Fruit fly (Drosophila melanogaster) whole organism, wandering third instar larva: Measurements from ENCODE around the gene CG12885.

Source experiments
- Abd-B ChIP-seq: fragments of >200 bp; optimal IDR thresholded peaks from 2 replicates; lab custom pipeline; 2017; ENCODE audit warnings: missing biosample characterization, missing genetic modification characterization
- CG32264 ChIP-seq: fragments of 200-800 bp; sonication (Bioruptor generic); optimal IDR thresholded peaks from 2 replicates; lab custom pipeline; 2016; ENCODE audit warnings: missing biosample characterization, missing genetic modification characterization
- CG9705 ChIP-seq: fragments of 200-800 bp; sonication (Bioruptor generic); optimal IDR thresholded peaks from 2 replicates; lab custom pipeline; 2018; ENCODE audit warnings: missing biosample characterization, mild to moderate bottlenecking, missing genetic modification characterization
- CrebA ChIP-seq: fragments of 200-800 bp; sonication (Bioruptor generic); optimal IDR thresholded peaks from 2 replicates; lab custom pipeline; 2016; ENCODE audit warnings: missing biosample characterization, mild to moderate bottlenecking, missing genetic modification characterization, borderline replicate concordance
- Dfd ChIP-seq: fragments of >200 bp; optimal IDR thresholded peaks from 2 replicates; lab custom pipeline; 2017; ENCODE audit warnings: missing biosample characterization, missing genetic modification characterization
- Dif ChIP-seq: fragments of 200-275, 200-300 bp; sonication (Bioruptor generic); optimal IDR thresholded peaks from 2 replicates; lab custom pipeline; 2018; ENCODE audit warnings: missing biosample characterization, missing genetic modification characterization; ENCODE audit not compliant: partially characterized antibody
- GATAd ChIP-seq: sonication (Bioruptor generic); optimal IDR thresholded peaks from 2 replicates; lab custom pipeline; 2016; ENCODE audit warnings: missing biosample characterization, missing genetic modification characterization
- HLH106 ChIP-seq: fragments of 200-800 bp; optimal IDR thresholded peaks from 3 replicates; lab custom pipeline; 2019; ENCODE audit warnings: missing biosample characterization, mild to moderate bottlenecking, missing genetic modification characterization, moderate library complexity
- Hnf4 ChIP-seq: fragments of 200-800 bp; sonication (Bioruptor generic); optimal IDR thresholded peaks from 2 replicates; lab custom pipeline; 2016; ENCODE audit warnings: missing biosample characterization, mild to moderate bottlenecking, missing genetic modification characterization
- Hr78 ChIP-seq: fragments of >200 bp; optimal IDR thresholded peaks from 2 replicates; lab custom pipeline; 2017; ENCODE audit warnings: missing biosample characterization, missing genetic modification characterization
- Hr83 ChIP-seq: fragments of 200-300 bp; sonication (Bioruptor generic); optimal IDR thresholded peaks from 2 replicates; lab custom pipeline; 2016; ENCODE audit warnings: missing biosample characterization, mild to moderate bottlenecking, missing genetic modification characterization, moderate library complexity; ENCODE audit not compliant: poor library complexity, severe bottlenecking
- Jra ChIP-seq: sonication (Bioruptor generic); optimal IDR thresholded peaks from 2 replicates; lab custom pipeline; 2016; ENCODE audit warnings: missing biosample characterization, missing genetic modification characterization
- Mio ChIP-seq: sonication (Bioruptor generic); optimal IDR thresholded peaks from 2 replicates; lab custom pipeline; 2016; ENCODE audit warnings: missing biosample characterization, missing genetic modification characterization
- Myc ChIP-seq: fragments of >200 bp; optimal IDR thresholded peaks from 2 replicates; lab custom pipeline; 2017
- N ChIP-seq: fragments of >200 bp; optimal IDR thresholded peaks from 2 replicates; lab custom pipeline; 2018; ENCODE audit warnings: missing biosample characterization, missing external identifiers, missing genetic modification characterization
- OdsH ChIP-seq: fragments of 200-800 bp; sonication (Bioruptor generic); optimal IDR thresholded peaks from 2 replicates; lab custom pipeline; 2016; ENCODE audit warnings: missing biosample characterization, mild to moderate bottlenecking, missing genetic modification characterization
- Rel ChIP-seq, 2 experiments: fragments of 200-800 bp; sonication (Bioruptor generic) in 1 of 2; optimal IDR thresholded peaks; 2 replicates in 1 of 2; 3 replicates in 1 of 2; lab custom pipeline; 2016 to 2019; ENCODE audit warnings: mild to moderate bottlenecking in 2 of 2, missing biosample characterization in 2 of 2, missing genetic modification characterization in 2 of 2, moderate library complexity in 1 of 2
- Sp1 ChIP-seq: fragments of 200-800 bp; sonication (Bioruptor generic); optimal IDR thresholded peaks from 3 replicates; lab custom pipeline; 2019; ENCODE audit warnings: missing biosample characterization, mild to moderate bottlenecking, missing genetic modification characterization, moderate library complexity
- Vsx2 ChIP-seq: fragments of 200-300, 225-300 bp; sonication (Bioruptor generic); optimal IDR thresholded peaks from 2 replicates; lab custom pipeline; 2018; ENCODE audit warnings: missing biosample characterization, missing genetic modification characterization; ENCODE audit not compliant: partially characterized antibody
- br ChIP-seq: fragments of 200-800 bp; sonication (Bioruptor generic); optimal IDR thresholded peaks from 2 replicates; lab custom pipeline; 2016; ENCODE audit warnings: missing biosample characterization, missing genetic modification characterization
- brk ChIP-seq: fragments of 200-800 bp; sonication (Bioruptor generic); optimal IDR thresholded peaks from 2 replicates; lab custom pipeline; 2016; ENCODE audit warnings: missing biosample characterization, mild to moderate bottlenecking, missing genetic modification characterization
- dl ChIP-seq, 2 experiments: fragments of 175-275, 200-275 bp in 1 of 2; fragments of 200-275 bp in 1 of 2; sonication (Bioruptor generic); optimal IDR thresholded peaks; lab custom pipeline; 2018; ENCODE audit warnings: mild to moderate bottlenecking in 2 of 2, missing biosample characterization in 2 of 2, missing genetic modification characterization in 2 of 2, moderate library complexity in 2 of 2; ENCODE audit not compliant: partially characterized antibody in 2 of 2, insufficient read depth in 1 of 2
- dmrt93B ChIP-seq: fragments of 200-800 bp; sonication (Bioruptor generic); optimal IDR thresholded peaks from 2 replicates; lab custom pipeline; 2018; ENCODE audit warnings: missing biosample characterization, mild to moderate bottlenecking, missing genetic modification characterization
- dsf ChIP-seq: sonication (Bioruptor generic); optimal IDR thresholded peaks from 2 replicates; lab custom pipeline; 2016; ENCODE audit warnings: missing biosample characterization, missing genetic modification characterization, borderline replicate concordance
- ey ChIP-seq: fragments of 200-800 bp; sonication (Bioruptor generic); optimal IDR thresholded peaks from 2 replicates; lab custom pipeline; 2016; ENCODE audit warnings: missing biosample characterization, missing genetic modification characterization
- foxo ChIP-seq, 2 experiments: fragments of 200-800 bp; sonication (Bioruptor generic); optimal IDR thresholded peaks; 2 replicates in 1 of 2; 3 replicates in 1 of 2; lab custom pipeline; 2016 to 2017; ENCODE audit warnings: missing biosample characterization in 2 of 2, missing genetic modification characterization in 2 of 2
- fru ChIP-seq: fragments of 200-800 bp; sonication (Bioruptor generic); optimal IDR thresholded peaks from 3 replicates; lab custom pipeline; 2016; ENCODE audit warnings: missing biosample characterization, mild to moderate bottlenecking, missing genetic modification characterization
- h ChIP-seq: fragments of 200-800 bp; sonication (Bioruptor generic); optimal IDR thresholded peaks from 3 replicates; lab custom pipeline; 2016; ENCODE audit warnings: missing biosample characterization, mild to moderate bottlenecking, missing genetic modification characterization
- jim ChIP-seq: fragments of 175-275, 200-325 bp; sonication (Bioruptor generic); optimal IDR thresholded peaks from 2 replicates; lab custom pipeline; 2016; ENCODE audit warnings: missing biosample characterization, mild to moderate bottlenecking, missing genetic modification characterization
- lola ChIP-seq: fragments of >200 bp; optimal IDR thresholded peaks from 2 replicates; lab custom pipeline; 2017; ENCODE audit warnings: missing biosample characterization, missing genetic modification characterization
- pan ChIP-seq: fragments of >200 bp; optimal IDR thresholded peaks from 2 replicates; lab custom pipeline; 2017
- psq ChIP-seq: fragments of 200-800 bp; sonication (Bioruptor generic); optimal IDR thresholded peaks from 3 replicates; lab custom pipeline; 2017; ENCODE audit warnings: missing biosample characterization, mild to moderate bottlenecking, missing genetic modification characterization, moderate library complexity
- rgr ChIP-seq: fragments of 200-800 bp; sonication (Bioruptor generic); optimal IDR thresholded peaks from 3 replicates; lab custom pipeline; 2016; ENCODE audit warnings: missing biosample characterization, mild to moderate bottlenecking, missing genetic modification characterization
- sage ChIP-seq: fragments of 200-800 bp; sonication (Bioruptor generic); optimal IDR thresholded peaks from 2 replicates; lab custom pipeline; 2016; ENCODE audit warnings: missing biosample characterization, mild to moderate bottlenecking, missing genetic modification characterization
- sv ChIP-seq: fragments of 200-800 bp; sonication (Bioruptor generic); optimal IDR thresholded peaks from 3 replicates; lab custom pipeline; 2016; ENCODE audit warnings: missing biosample characterization, missing genetic modification characterization
- tai ChIP-seq: sonication (Bioruptor generic); optimal IDR thresholded peaks from 2 replicates; lab custom pipeline; 2016; ENCODE audit warnings: missing biosample characterization, missing genetic modification characterization
- usp ChIP-seq: fragments of >200 bp; optimal IDR thresholded peaks from 2 replicates; lab custom pipeline; 2017; ENCODE audit warnings: missing biosample characterization, missing genetic modification characterization
- woc ChIP-seq: sonication (Bioruptor generic); optimal IDR thresholded peaks from 2 replicates; lab custom pipeline; 2016; ENCODE audit warnings: missing biosample characterization, mild to moderate bottlenecking, missing genetic modification characterization

The CG12885 gene

dm6 chr3R:27579422-27579821, 58.8 kb downstream of the CG12885 start:
- no peak for TF ChIP-seq jim (GFP tag; lab: Kevin White, UChicago)
- TF ChIP-seq psq (GFP tag; lab: Kevin White, UChicago): no peak
- no peak for TF ChIP-seq Mio (GFP tag; lab: Kevin White, UChicago)
- TF ChIP-seq tai (GFP tag; lab: Kevin White, UChicago): no peak
- TF ChIP-seq Dif (GFP tag; lab: Kevin White, UChicago): no peak
- no peak for TF ChIP-seq Dfd (GFP tag; lab: Kevin White, UChicago)
- TF ChIP-seq dl (GFP tag; optimal IDR thresholded peaks at IDR 0.05; lab: Kevin White, UChicago; ENCODE audit: insufficient read depth in 1 of 2, partially characterized antibody in 2 of 2): no peak
- no peak for TF ChIP-seq rgr (GFP tag; lab: Kevin White, UChicago)

dm6 chr3R:27580274-27581011, 59.8 kb downstream of the CG12885 start:
- TF ChIP-seq dmrt93B (no peak), Rel (GFP tag; optimal IDR thresholded peaks at IDR 0.05; lab: Kevin White, UChicago) (no peak), Rel (tag; optimal IDR thresholded peaks at IDR 0.05; lab: Kevin White, UChicago) (peak; percentile 14), Dif (GFP tag; lab: Kevin White, UChicago) (peak; percentile 54), Sp1 (GFP tag; lab: Kevin White, UChicago) (no peak), brk (peak; percentile 20), OdsH (GFP tag; lab: Kevin White, UChicago) (no peak), Hr83 (GFP tag; lab: Kevin White, UChicago) (peak; percentile 40), psq (GFP tag; lab: Kevin White, UChicago) (peak; percentile 72)

dm6 chr3R:27581263-27581868, 60.7 kb downstream of the CG12885 start:
- TF ChIP-seq jim (GFP tag; lab: Kevin White, UChicago) (no peak), rgr (GFP tag; lab: Kevin White, UChicago) (peak; percentile 83), GATAd (GFP tag; lab: Kevin White, UChicago) (no peak), Dif (GFP tag; lab: Kevin White, UChicago) (peak; percentile 39), N (GFP tag; lab: Kevin White, UChicago) (no peak), usp (GFP tag; lab: Kevin White, UChicago) (no peak), pan (lab: Kevin White, UChicago) (no peak), dl (GFP tag; optimal IDR thresholded peaks at IDR 0.05; lab: Kevin White, UChicago; ENCODE audit: insufficient read depth in 1 of 2, partially characterized antibody in 2 of 2) (no peak), foxo (GFP tag; optimal IDR thresholded peaks at IDR 0.05; lab: Kevin White, UChicago) (peak; percentile 73 to 78), Jra (GFP tag; lab: Kevin White, UChicago) (peak; percentile 71), Hnf4 (peak; percentile 55), Mio (GFP tag; lab: Kevin White, UChicago) (no peak), h (GFP tag; lab: Kevin White, UChicago) (peak; percentile 82), ey (GFP tag; lab: Kevin White, UChicago) (peak; percentile 74), lola (GFP tag; lab: Kevin White, UChicago) (no peak), brk (no peak), Rel (GFP tag; optimal IDR thresholded peaks at IDR 0.05; lab: Kevin White, UChicago) (peak; percentile 8), Rel (tag; optimal IDR thresholded peaks at IDR 0.05; lab: Kevin White, UChicago) (peak; percentile 78), CrebA (GFP tag; lab: Kevin White, UChicago) (no peak), fru (peak; percentile 80), Vsx2 (GFP tag; lab: Kevin White, UChicago) (peak; percentile 33), Hr78 (GFP tag; lab: Kevin White, UChicago) (no peak), CG9705 (GFP tag; lab: Kevin White, UChicago) (no peak), Abd-B (GFP tag; lab: Kevin White, UChicago) (no peak), Myc (lab: Kevin White, UChicago) (no peak), woc (peak; percentile 60), br (GFP tag; lab: Kevin White, UChicago) (peak; percentile 78), dmrt93B (no peak), sage (GFP tag; lab: Kevin White, UChicago) (peak; percentile 66), tai (GFP tag; lab: Kevin White, UChicago) (no peak), CG32264 (GFP tag; lab: Kevin White, UChicago) (peak; percentile 57), Sp1 (GFP tag; lab: Kevin White, UChicago) (peak; percentile 72), OdsH (GFP tag; lab: Kevin White, UChicago) (peak; percentile 76), dsf (GFP tag; lab: Kevin White, UChicago) (no peak), psq (GFP tag; lab: Kevin White, UChicago) (peak; percentile 62), sv (GFP tag; lab: Kevin White, UChicago) (no peak), Dfd (GFP tag; lab: Kevin White, UChicago) (no peak), HLH106 (tag; lab: Kevin White, UChicago) (peak; percentile 70), Hr83 (GFP tag; lab: Kevin White, UChicago) (peak; percentile 24)
- TF ChIP-seq, all 38 proteins: peak for 19
